Worm (Caenorhabditis elegans) whole organism, mixed stage, embryonic: ENCODE data around the gene rnf-113.

ENCODE experiments used
- ceh-83 ChIP-seq: fragments of 200-800 bp; sonication (Bioruptor generic); optimal IDR thresholded peaks from 2 replicates; lab custom pipeline; 2018; ENCODE audit warnings: mild to moderate bottlenecking, missing genetic modification characterization, missing compliant biosample characterization
- flh-1 ChIP-seq: fragments of 200-800 bp; sonication (Bioruptor generic); optimal IDR thresholded peaks from 2 replicates; lab custom pipeline; 2018; ENCODE audit warnings: mild to moderate bottlenecking, missing genetic modification characterization, moderate library complexity, missing compliant biosample characterization

The rnf-113 gene

DNA sequence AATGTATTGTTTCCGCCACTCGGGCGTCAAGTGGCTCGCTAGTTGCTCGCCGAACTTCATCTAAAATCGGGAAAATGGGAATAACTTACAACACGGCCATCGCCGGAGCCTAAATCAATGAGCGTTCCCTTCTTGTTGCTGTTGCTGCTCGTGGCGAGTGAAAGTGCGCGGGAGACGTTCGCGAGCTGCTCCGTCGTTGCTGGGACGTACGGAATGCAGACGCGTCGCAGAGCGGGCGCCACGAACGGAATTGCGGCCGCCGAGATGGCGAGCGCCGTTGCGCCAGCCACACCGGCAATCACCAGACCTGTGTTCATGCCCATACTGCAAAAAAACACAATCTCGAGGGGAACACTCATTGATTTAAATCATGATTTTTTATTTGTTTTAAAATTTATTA, 51.0 kb downstream of the rnf-113 start:
- TF ChIP-seq ceh-83 (no peak), flh-1 (GFP tag; lab: Kevin White, UChicago) (no peak)
